Fruit fly (Drosophila melanogaster): Measurements from ENCODE around the gene eIF5B.

Gene eIF5B

DNA sequence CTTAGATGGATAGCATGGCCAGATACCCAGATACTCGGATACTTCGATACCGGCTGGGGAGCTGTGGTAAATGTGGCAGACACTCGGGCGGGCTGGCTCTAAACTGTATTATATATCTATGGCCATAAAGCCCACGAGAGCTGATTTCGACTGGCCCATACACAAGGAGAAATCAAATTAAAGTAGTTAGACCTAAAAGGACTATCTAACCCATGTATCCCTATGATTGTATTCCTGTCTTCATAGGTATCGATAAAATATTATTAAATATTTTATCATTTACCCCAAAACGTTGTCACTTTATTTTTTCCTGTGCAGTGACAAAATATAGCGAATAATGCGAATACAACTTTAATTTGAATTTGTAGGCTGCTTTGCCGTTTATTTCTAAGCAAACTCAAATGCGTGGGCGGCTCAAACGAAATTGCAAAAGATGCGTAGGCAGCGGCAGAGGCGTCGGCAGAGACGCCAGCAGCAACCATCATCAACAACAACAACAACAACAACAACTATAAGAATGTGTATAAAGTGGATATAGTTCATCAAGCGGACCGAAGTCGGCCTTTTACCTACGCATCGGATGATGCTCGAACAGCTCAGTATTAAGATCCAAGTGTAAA is 78.8 kb downstream of the eIF5B start (continued):
- TF ChIP-seq CG2202 (tag; optimal IDR thresholded peaks at IDR 0.05) (no peak), CG8281 (tag; optimal IDR thresholded peaks at IDR 0.05) (no peak), HLH3B (GFP tag; IDR thresholded peaks at IDR 0.05) (peak; percentile 75), so (GFP tag; IDR thresholded peaks at IDR 0.05) (0 out of 3 replicates have a peak, but pooled peaks have one; percentile 49), CG7745 (tag; optimal IDR thresholded peaks at IDR 0.05) (no peak), CG30403 (GFP tag; optimal IDR thresholded peaks at IDR 0.05) (no peak), CG14441 (GFP tag; IDR thresholded peaks at IDR 0.05) (peak; percentile 71), CG13296 (GFP tag; optimal IDR thresholded peaks at IDR 0.05) (peak; percentile 27), CG3281 (GFP tag; optimal IDR thresholded peaks at IDR 0.05) (peak; percentile 44), Nf-YA (GFP tag; IDR thresholded peaks at IDR 0.05) (no peak), psq (GFP tag; optimal IDR thresholded peaks at IDR 0.05) (no peak), grau (tag; optimal IDR thresholded peaks at IDR 0.05) (peak; percentile 44), dysf (GFP tag; IDR thresholded peaks at IDR 0.05) (peak; percentile 76), crc (GFP tag; optimal IDR thresholded peaks at IDR 0.05) (no peak), Gug (GFP tag; IDR thresholded peaks at IDR 0.05) (0 out of 4 replicates have a peak, but pooled peaks have one; percentile 23), CG31441 (GFP tag; IDR thresholded peaks at IDR 0.05) (peak; percentile 40; the same call in 1 of the 2 replicates), Atf6 (GFP tag; IDR thresholded peaks at IDR 0.05) (peak; percentile 62), schlank (tag; optimal IDR thresholded peaks at IDR 0.05) (peak; percentile 28), ac (GFP tag; optimal IDR thresholded peaks at IDR 0.05) (no peak), Ssrp (tag; optimal IDR thresholded peaks at IDR 0.05) (no peak), Kr (GFP tag; optimal IDR thresholded peaks at IDR 0.05) (no peak), maf-S (GFP tag; optimal IDR thresholded peaks at IDR 0.05) (no peak), emc (GFP tag; optimal IDR thresholded peaks at IDR 0.05) (no peak), sob (GFP tag; IDR thresholded peaks at IDR 0.05) (peak; percentile 59; the same call in 1 of the 2 replicates), Drgx (GFP tag; IDR thresholded peaks at IDR 0.05) (peak; percentile 64), ind (GFP tag; optimal IDR thresholded peaks at IDR 0.05) (peak; percentile 51), CG17568 (GFP tag; optimal IDR thresholded peaks at IDR 0.05) (no peak), Camta (GFP tag; optimal IDR thresholded peaks at IDR 0.05) (no peak), MESR4 (GFP tag; optimal IDR thresholded peaks at IDR 0.05) (no peak), scrt (GFP tag; optimal IDR thresholded peaks at IDR 0.05) (peak; percentile 19), CG30020 (tag; optimal IDR thresholded peaks at IDR 0.05) (no peak), pfk (GFP tag; optimal IDR thresholded peaks at IDR 0.05) (no peak), Dp (GFP tag; optimal IDR thresholded peaks at IDR 0.05) (no peak), CrebB (tag; optimal IDR thresholded peaks at IDR 0.05) (no peak), tx (GFP tag; optimal IDR thresholded peaks at IDR 0.05) (no peak), trem (tag; optimal IDR thresholded peaks at IDR 0.05) (no peak), CG17802 (tag; optimal IDR thresholded peaks at IDR 0.05) (no peak), Hand (GFP tag; optimal IDR thresholded peaks at IDR 0.05) (no peak), Six4 (GFP tag; optimal IDR thresholded peaks at IDR 0.05) (no peak), Ets65A (GFP tag) (no peak), Scr (GFP tag; IDR thresholded peaks at IDR 0.05; ENCODE audit: partially characterized antibody) (no peak), Dfd (GFP tag; optimal IDR thresholded peaks at IDR 0.05) (no peak), hkb (optimal IDR thresholded peaks at IDR 0.05) (no peak), hkb (GFP tag; IDR thresholded peaks at IDR 0.05) (peak; percentile 52), CG32767 (GFP tag; IDR thresholded peaks at IDR 0.05) (peak; percentile 31; the same call in 1 of the 2 replicates), CG15696 (tag; optimal IDR thresholded peaks at IDR 0.05) (no peak), HLHmδ (GFP tag; optimal IDR thresholded peaks at IDR 0.05) (no peak), Deaf1 (tag; optimal IDR thresholded peaks at IDR 0.05) (no peak), CG11456 (GFP tag; IDR thresholded peaks at IDR 0.05) (peak; percentile 68; the same call in 2 of the 3 replicates), C15 (GFP tag; IDR thresholded peaks at IDR 0.05) (no peak), peb (GFP tag; IDR thresholded peaks at IDR 0.05) (0 out of 2 replicates have a peak, but pooled peaks have one; percentile 23)
